Fruit fly (Drosophila melanogaster) whole organism, embryonic: ENCODE data around the gene CG33282.

Source experiments
- Abd-B ChIP-seq: fragments of 200-800 bp; sonication (Bioruptor generic); optimal IDR thresholded peaks from 2 replicates; lab custom pipeline; 2018; ENCODE audit warnings: missing biosample characterization, mild to moderate bottlenecking, missing genetic modification characterization, moderate library complexity
- Bteb2 ChIP-seq: fragments of 200-800 bp; sonication (Bioruptor generic); optimal IDR thresholded peaks from 2 replicates; lab custom pipeline; 2016; ENCODE audit warnings: missing biosample characterization, missing genetic modification characterization
- CG10431 ChIP-seq: fragments of 200-800 bp; sonication (Bioruptor generic); optimal IDR thresholded peaks from 3 replicates; lab custom pipeline; 2018; ENCODE audit warnings: missing biosample characterization, mild to moderate bottlenecking, missing genetic modification characterization
- CG13287 ChIP-seq: fragments of 200-800 bp; sonication (Bioruptor generic); IDR thresholded peaks from 2 replicates; pipeline ENCODE4 v1.3.6; 2022; ENCODE audit warnings: missing biosample characterization, missing genetic modification characterization; ENCODE audit not compliant: partially characterized antibody
- CG13894 ChIP-seq: fragments of 200-800 bp; sonication (Bioruptor generic); optimal IDR thresholded peaks from 3 replicates; lab custom pipeline; 2018; ENCODE audit warnings: missing biosample characterization, mild to moderate bottlenecking, missing genetic modification characterization, moderate library complexity
- CG17568 ChIP-seq: fragments of 200-800 bp; sonication (Bioruptor generic); optimal IDR thresholded peaks from 2 replicates; lab custom pipeline; 2018; ENCODE audit warnings: missing biosample characterization, mild to moderate bottlenecking, missing genetic modification characterization, moderate library complexity
- CG17912 ChIP-seq: fragments of 200-800 bp; sonication (Bioruptor generic); optimal IDR thresholded peaks from 2 replicates; lab custom pipeline; 2018; ENCODE audit warnings: missing biosample characterization, mild to moderate bottlenecking, missing genetic modification characterization
- CG1832 ChIP-seq: fragments of 200-800 bp; sonication (Bioruptor generic); optimal IDR thresholded peaks from 2 replicates; lab custom pipeline; 2017; ENCODE audit warnings: missing biosample characterization, mild to moderate bottlenecking, missing genetic modification characterization, inconsistent platforms
- CG18476 ChIP-seq: fragments of 200-800 bp; sonication (Bioruptor generic); optimal IDR thresholded peaks from 2 replicates; lab custom pipeline; 2016; ENCODE audit warnings: missing biosample characterization, mild to moderate bottlenecking, missing genetic modification characterization
- CG18619 ChIP-seq: fragments of 200-800 bp; sonication (Bioruptor generic); optimal IDR thresholded peaks from 3 replicates; lab custom pipeline; 2017; ENCODE audit warnings: missing biosample characterization, mild to moderate bottlenecking, missing genetic modification characterization
- CG2199 ChIP-seq: fragments of 200-800 bp; sonication (Bioruptor generic); IDR thresholded peaks from 3 replicates; pipeline ENCODE4 v1.3.6; 2022; ENCODE audit warnings: missing biosample characterization, missing genetic modification characterization
- CG2875 ChIP-seq: fragments of 200-800 bp; sonication (Bioruptor generic); optimal IDR thresholded peaks from 2 replicates; lab custom pipeline; 2017; ENCODE audit warnings: missing biosample characterization, mild to moderate bottlenecking, missing genetic modification characterization, missing genetic modification reagents
- CG30431 ChIP-seq: fragments of 200-800 bp; sonication (Bioruptor generic); optimal IDR thresholded peaks from 2 replicates; lab custom pipeline; 2017; ENCODE audit warnings: missing biosample characterization, missing genetic modification characterization
- CG3065 ChIP-seq: fragments of 200-800 bp; sonication (Bioruptor generic); optimal IDR thresholded peaks from 2 replicates; lab custom pipeline; 2016; ENCODE audit warnings: missing biosample characterization, missing genetic modification characterization
- CG32532 ChIP-seq: fragments of 200-800 bp; sonication (Bioruptor generic); IDR thresholded peaks from 2 replicates; pipeline ENCODE4 v1.3.6; 2022; ENCODE audit warnings: missing biosample characterization, missing genetic modification characterization
- CG6765 ChIP-seq: fragments of 200-800 bp; sonication (Bioruptor generic); optimal IDR thresholded peaks from 3 replicates; lab custom pipeline; 2017; ENCODE audit warnings: missing biosample characterization, mild to moderate bottlenecking, missing genetic modification characterization
- CG7372 ChIP-seq: fragments of 200-800 bp; sonication (Bioruptor generic); IDR thresholded peaks from 2 replicates; pipeline ENCODE4 v1.3.6; 2022; ENCODE audit warnings: missing biosample characterization, missing genetic modification characterization
- CG7556 ChIP-seq: fragments of 200-800 bp; sonication (Bioruptor generic); optimal IDR thresholded peaks from 2 replicates; lab custom pipeline; 2017; ENCODE audit warnings: missing biosample characterization, mild to moderate bottlenecking, missing genetic modification characterization
- CG7839 ChIP-seq: fragments of 200-800 bp; sonication (Bioruptor generic); optimal IDR thresholded peaks from 3 replicates; lab custom pipeline; 2018; ENCODE audit warnings: missing biosample characterization, mild to moderate bottlenecking, missing genetic modification characterization, moderate library complexity
- CG8924 ChIP-seq: fragments of 200-800 bp; optimal IDR thresholded peaks from 3 replicates; lab custom pipeline; 2019; ENCODE audit warnings: missing biosample characterization, mild to moderate bottlenecking, missing genetic modification characterization, moderate library complexity
- CG8944 ChIP-seq: fragments of 200-800 bp; sonication (Bioruptor generic); optimal IDR thresholded peaks from 3 replicates; lab custom pipeline; 2016; ENCODE audit warnings: missing biosample characterization, missing genetic modification characterization
- Camta ChIP-seq: fragments of 200-800 bp; sonication (Bioruptor generic); optimal IDR thresholded peaks from 2 replicates; lab custom pipeline; 2016; ENCODE audit warnings: missing biosample characterization, missing genetic modification characterization
- Dek ChIP-seq: fragments of 200-800 bp; sonication (Bioruptor generic); optimal IDR thresholded peaks from 3 replicates; lab custom pipeline; 2019; ENCODE audit warnings: missing biosample characterization, mild to moderate bottlenecking, missing genetic modification characterization, moderate library complexity
- Doc3 ChIP-seq: fragments of 200-800 bp; sonication (Bioruptor generic); IDR thresholded peaks from 3 replicates; pipeline ENCODE4 v1.3.6; 2022; ENCODE audit warnings: missing biosample characterization, missing genetic modification characterization; ENCODE audit not compliant: partially characterized antibody
- ERR ChIP-seq: fragments of 200-800 bp; sonication (Bioruptor generic); optimal IDR thresholded peaks from 2 replicates; lab custom pipeline; 2016; ENCODE audit warnings: missing biosample characterization, missing genetic modification characterization
- GATAe ChIP-seq: fragments of 200-800 bp; sonication (Bioruptor generic); conservative IDR thresholded peaks from 2 replicates; pipeline ENCODE4 v1.3.6; 2022; ENCODE audit warnings: missing biosample characterization, missing genetic modification characterization
- HLH3B ChIP-seq: fragments of 200-800 bp; sonication (Bioruptor generic); IDR thresholded peaks from 2 replicates; pipeline ENCODE4 v1.3.6; 2022; ENCODE audit warnings: missing biosample characterization, missing genetic modification characterization
- Hmr ChIP-seq: fragments of 200-800 bp; sonication (Bioruptor generic); optimal IDR thresholded peaks from 3 replicates; lab custom pipeline; 2017; ENCODE audit warnings: mild to moderate bottlenecking, missing biosample characterization, missing genetic modification reagents, missing genetic modification characterization
- Lpt ChIP-seq: fragments of >200 bp; optimal IDR thresholded peaks from 2 replicates; lab custom pipeline; 2018; ENCODE audit warnings: missing biosample characterization, missing genetic modification characterization
- Pdp1 ChIP-seq, 2 experiments: fragments of 200-800 bp; sonication (Bioruptor generic); optimal IDR thresholded peaks; 3 replicates each; lab custom pipeline; 2016; ENCODE audit warnings: missing biosample characterization in 2 of 2, missing genetic modification characterization in 2 of 2, mild to moderate bottlenecking in 1 of 2, moderate library complexity in 1 of 2
- Spps ChIP-seq: fragments of 200-800 bp; sonication (Bioruptor generic); optimal IDR thresholded peaks from 2 replicates; lab custom pipeline; 2018; ENCODE audit warnings: missing biosample characterization, mild to moderate bottlenecking, missing genetic modification characterization
- Sry-β ChIP-seq: fragments of 200-800 bp; sonication (Bioruptor generic); optimal IDR thresholded peaks from 2 replicates; lab custom pipeline; 2018; ENCODE audit warnings: missing biosample characterization, mild to moderate bottlenecking, missing genetic modification characterization, moderate library complexity
- danr ChIP-seq: fragments of 200-800 bp; sonication (Bioruptor generic); IDR thresholded peaks from 2 replicates; pipeline ENCODE4 v1.3.6; 2022; ENCODE audit warnings: missing biosample characterization, missing genetic modification characterization
- eve ChIP-seq, 2 experiments: fragments of >200 bp; optimal IDR thresholded peaks; 2 replicates each; lab custom pipeline; 2017; ENCODE audit warnings: missing biosample characterization in 2 of 2, missing genetic modification characterization in 2 of 2
- exex ChIP-seq: fragments of 200-800 bp; sonication (Bioruptor generic); optimal IDR thresholded peaks from 4 replicates; lab custom pipeline; 2018; ENCODE audit warnings: missing biosample characterization, mild to moderate bottlenecking, missing genetic modification characterization, moderate library complexity
- fd96Cb ChIP-seq: fragments of 200-800 bp; sonication (Bioruptor generic); optimal IDR thresholded peaks from 2 replicates; lab custom pipeline; 2018; ENCODE audit warnings: missing biosample characterization, mild to moderate bottlenecking, missing genetic modification characterization, moderate library complexity
- grn ChIP-seq: fragments of 200-800 bp; sonication (Bioruptor generic); optimal IDR thresholded peaks from 3 replicates; lab custom pipeline; 2017; ENCODE audit warnings: missing biosample characterization, missing genetic modification characterization
- lbe ChIP-seq: fragments of 200-800 bp; sonication (Bioruptor generic); optimal IDR thresholded peaks from 2 replicates; lab custom pipeline; 2016; ENCODE audit warnings: missing biosample characterization, mild to moderate bottlenecking, missing genetic modification characterization
- nom ChIP-seq: fragments of 200-800 bp; sonication (Bioruptor generic); optimal IDR thresholded peaks from 2 replicates; lab custom pipeline; 2017; ENCODE audit warnings: missing biosample characterization, missing genetic modification characterization, mild to moderate bottlenecking, moderate library complexity, missing genetic modification reagents
- pan ChIP-seq, 4 experiments: fragments of >200 bp in 3 of 4; fragments of 200-800 bp in 1 of 4; sonication (Bioruptor generic) in 1 of 4; optimal IDR thresholded peaks in 3 of 4; IDR thresholded peaks in 1 of 4; 2 replicates each; pipeline versions ENCODE4 v1.3.6 to Lab custom; 2017 to 2022; ENCODE audit warnings: missing biosample characterization in 2 of 4, missing genetic modification characterization in 2 of 4, mixed read lengths in 1 of 4
- run ChIP-seq: fragments of 200-800 bp; sonication (Bioruptor generic); optimal IDR thresholded peaks from 3 replicates; lab custom pipeline; 2018; ENCODE audit warnings: missing biosample characterization, mild to moderate bottlenecking, missing genetic modification characterization
- seq ChIP-seq: fragments of 200-800 bp; sonication (Bioruptor generic); IDR thresholded peaks from 2 replicates; pipeline ENCODE4 v1.3.6; 2022; ENCODE audit warnings: missing biosample characterization, missing genetic modification characterization
- sisA ChIP-seq: fragments of 200-800 bp; sonication (Bioruptor generic); IDR thresholded peaks from 2 replicates; pipeline ENCODE4 v1.3.6; 2022; ENCODE audit warnings: missing biosample characterization, missing genetic modification characterization
- slbo ChIP-seq: fragments of 200-800 bp; sonication (Bioruptor generic); IDR thresholded peaks from 2 replicates; pipeline ENCODE4 v1.3.6; 2022; ENCODE audit warnings: missing biosample characterization, missing genetic modification characterization
- slp2 ChIP-seq: fragments of 200-800 bp; sonication (Bioruptor generic); optimal IDR thresholded peaks from 2 replicates; lab custom pipeline; 2016; ENCODE audit warnings: missing biosample characterization, missing genetic modification characterization
- toy ChIP-seq: fragments of 200-800 bp; sonication (Bioruptor generic); IDR thresholded peaks from 2 replicates; pipeline ENCODE4 v1.3.6; 2022; ENCODE audit warnings: missing biosample characterization, missing genetic modification characterization

Gene CG33282

DNA sequence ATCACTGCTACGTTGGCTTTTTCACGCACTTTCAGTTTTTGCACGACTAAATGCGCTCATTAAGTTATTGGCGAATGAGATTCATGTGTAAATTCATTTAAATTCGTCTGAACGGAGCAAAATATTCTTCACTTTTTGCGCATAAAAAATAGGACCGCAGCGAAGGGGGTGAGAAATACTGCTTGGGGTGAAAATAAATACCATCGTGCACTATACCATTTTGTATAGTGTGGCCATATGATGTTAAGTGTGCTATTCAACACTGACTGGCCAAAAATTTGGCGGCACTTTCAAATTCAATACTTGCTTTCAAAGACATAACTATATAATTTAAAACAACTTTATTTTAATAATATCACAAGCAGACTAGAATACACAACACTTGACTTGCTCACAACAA, 45.5 kb downstream of the CG33282 start, which contains the start of gene GramD1B (continued):
- TF ChIP-seq Doc3 (GFP tag; lab: Robert Waterston, UW) (no peak), CG2199 (GFP tag; lab: Robert Waterston, UW) (no peak), CG18476 (GFP tag; lab: Kevin White, UChicago) (no peak), Pdp1 (GFP tag; optimal IDR thresholded peaks at IDR 0.05; lab: Kevin White, UChicago) (peak in 1 of 2 experiments; percentile 6), pan (optimal IDR thresholded peaks at IDR 0.05; lab: Kevin White, UChicago) (no peak), pan (GFP tag; optimal IDR thresholded peaks at IDR 0.05 in 1 of 2, IDR thresholded peaks at IDR 0.05 in 1 of 2) (no peak), CG6765 (no peak), HLH3B (GFP tag; lab: Robert Waterston, UW) (no peak), seq (GFP tag; lab: Robert Waterston, UW) (no peak), Dek (tag; lab: Kevin White, UChicago) (peak; percentile 3), grn (no peak), CG30431 (GFP tag; lab: Kevin White, UChicago) (no peak), CG17568 (no peak), Hmr (peak; percentile 69), CG2875 (GFP tag; lab: Kevin White, UChicago) (no peak), CG1832 (GFP tag; lab: Kevin White, UChicago) (no peak), Camta (no peak), slp2 (no peak), Bteb2 (GFP tag; lab: Kevin White, UChicago) (no peak), CG7556 (GFP tag; lab: Kevin White, UChicago) (no peak), slbo (GFP tag; lab: Robert Waterston, UW) (no peak), CG3065 (GFP tag; lab: Kevin White, UChicago) (no peak), Lpt (GFP tag; lab: Kevin White, UChicago) (no peak), lbe (GFP tag; lab: Kevin White, UChicago) (peak; percentile 16), danr (GFP tag; lab: Robert Waterston, UW) (no peak), GATAe (GFP tag; lab: Robert Waterston, UW) (no peak), toy (GFP tag; lab: Robert Waterston, UW) (no peak), exex (peak; percentile 6), CG32532 (GFP tag; lab: Robert Waterston, UW) (no peak), CG7839 (tag; lab: Kevin White, UChicago) (no peak), CG10431 (no peak), Sry-β (GFP tag; lab: Kevin White, UChicago) (no peak), Abd-B (no peak), CG7372 (GFP tag; lab: Robert Waterston, UW) (no peak), CG13894 (tag; lab: Kevin White, UChicago) (no peak), nom (no peak), CG13287 (GFP tag; lab: Robert Waterston, UW) (peak; percentile 57; the same call in 1 of the 2 replicates), CG18619 (GFP tag; lab: Kevin White, UChicago) (no peak), CG8944 (GFP tag; lab: Kevin White, UChicago) (no peak), Spps (tag; lab: Kevin White, UChicago) (no peak), CG8924 (tag; lab: Kevin White, UChicago) (peak; percentile 51), fd96Cb (tag; lab: Kevin White, UChicago) (no peak), ERR (no peak), sisA (GFP tag; lab: Robert Waterston, UW) (no peak), eve (GFP tag; optimal IDR thresholded peaks at IDR 0.05; lab: Kevin White, UChicago) (no peak), CG17912 (GFP tag; lab: Kevin White, UChicago) (peak; percentile 35), run (tag; lab: Kevin White, UChicago) (no peak)
